Fruit fly (Drosophila melanogaster) whole organism, embryonic: ENCODE measurements around the gene Tsf1.
A peak's percentile ranks its signal among the peaks of the same experiment; 100 is the strongest.

Experiments
- Atf-2 ChIP-seq: fragments of 200-800 bp; sonication (Bioruptor generic); optimal IDR thresholded peaks from 2 replicates; lab custom pipeline; 2016; ENCODE audit warnings: missing biosample characterization, missing genetic modification characterization
- BtbVII ChIP-seq: fragments of 200-800 bp; sonication (Bioruptor generic); optimal IDR thresholded peaks from 3 replicates; lab custom pipeline; 2017; ENCODE audit warnings: missing biosample characterization, mild to moderate bottlenecking, missing genetic modification characterization
- Bteb2 ChIP-seq: fragments of 200-800 bp; sonication (Bioruptor generic); optimal IDR thresholded peaks from 2 replicates; lab custom pipeline; 2016; ENCODE audit warnings: missing biosample characterization, missing genetic modification characterization
- CG10431 ChIP-seq: fragments of 200-800 bp; sonication (Bioruptor generic); optimal IDR thresholded peaks from 3 replicates; lab custom pipeline; 2018; ENCODE audit warnings: missing biosample characterization, mild to moderate bottlenecking, missing genetic modification characterization
- CG10543 ChIP-seq: fragments of 200-800 bp; sonication (Bioruptor generic); optimal IDR thresholded peaks from 3 replicates; lab custom pipeline; 2017; ENCODE audit warnings: missing biosample characterization, mild to moderate bottlenecking, missing genetic modification characterization, moderate library complexity
- CG12744 ChIP-seq: fragments of 200-800 bp; sonication (Bioruptor generic); optimal IDR thresholded peaks from 2 replicates; lab custom pipeline; 2016; ENCODE audit warnings: missing biosample characterization, missing genetic modification characterization
- CG13424 ChIP-seq: fragments of 200-800 bp; sonication (Bioruptor generic); optimal IDR thresholded peaks from 2 replicates; lab custom pipeline; 2019; ENCODE audit warnings: missing biosample characterization, mild to moderate bottlenecking, missing genetic modification characterization, moderate library complexity
- CG14441 ChIP-seq: fragments of 200-800 bp; sonication (Bioruptor generic); IDR thresholded peaks from 2 replicates; pipeline ENCODE4 v1.3.6; 2022; ENCODE audit warnings: missing biosample characterization, missing genetic modification characterization
- CG15073 ChIP-seq: fragments of 200-800 bp; sonication (Bioruptor generic); optimal IDR thresholded peaks from 2 replicates; lab custom pipeline; 2016; ENCODE audit warnings: missing biosample characterization, missing genetic modification characterization
- CG16863 ChIP-seq: fragments of 200-800 bp; sonication (Bioruptor generic); optimal IDR thresholded peaks from 3 replicates; lab custom pipeline; 2016; ENCODE audit warnings: missing biosample characterization, missing genetic modification characterization
- CG30020 ChIP-seq: fragments of 200-800 bp; optimal IDR thresholded peaks from 2 replicates; lab custom pipeline; 2019; ENCODE audit warnings: missing biosample characterization, mild to moderate bottlenecking, missing genetic modification characterization, moderate library complexity
- CG4282 ChIP-seq: fragments of 200-800 bp; sonication (Bioruptor generic); optimal IDR thresholded peaks from 2 replicates; lab custom pipeline; 2016; ENCODE audit warnings: missing biosample characterization, missing genetic modification characterization
- CG4707 ChIP-seq: fragments of 200-800 bp; sonication (Bioruptor generic); optimal IDR thresholded peaks from 2 replicates; lab custom pipeline; 2018; ENCODE audit warnings: missing biosample characterization, mild to moderate bottlenecking, missing genetic modification characterization, moderate library complexity
- CG6254 ChIP-seq: fragments of 200-800 bp; sonication (Bioruptor generic); optimal IDR thresholded peaks from 3 replicates; lab custom pipeline; 2017; ENCODE audit warnings: mild to moderate bottlenecking, missing biosample characterization, missing genetic modification reagents, missing genetic modification characterization
- CG6689 ChIP-seq: fragments of 200-800 bp; sonication (Bioruptor generic); IDR thresholded peaks from 2 replicates; pipeline ENCODE4 v1.3.6; 2022; ENCODE audit warnings: missing biosample characterization, missing genetic modification characterization
- CG7372 ChIP-seq: fragments of 200-800 bp; sonication (Bioruptor generic); IDR thresholded peaks from 2 replicates; pipeline ENCODE4 v1.3.6; 2022; ENCODE audit warnings: missing biosample characterization, missing genetic modification characterization
- CG8765 ChIP-seq: fragments of 200-800 bp; sonication (Bioruptor generic); IDR thresholded peaks from 2 replicates; pipeline ENCODE4 v1.3.6; 2022; ENCODE audit warnings: missing biosample characterization, missing genetic modification characterization
- CG9609 ChIP-seq: fragments of 200-800 bp; sonication (Bioruptor generic); optimal IDR thresholded peaks from 3 replicates; lab custom pipeline; 2016; ENCODE audit warnings: missing biosample characterization, missing genetic modification characterization
- CTCF ChIP-seq: fragments of 200-800 bp; sonication (Bioruptor generic); optimal IDR thresholded peaks from 2 replicates; lab custom pipeline; 2017; ENCODE audit warnings: missing biosample characterization, mild to moderate bottlenecking, missing genetic modification characterization, moderate library complexity
- CoRest ChIP-seq: fragments of 200-800 bp; sonication (Bioruptor generic); optimal IDR thresholded peaks from 3 replicates; lab custom pipeline; 2018; ENCODE audit warnings: missing biosample characterization, mild to moderate bottlenecking, missing genetic modification characterization, moderate library complexity
- CrebB ChIP-seq: fragments of 200-800 bp; sonication (Bioruptor generic); optimal IDR thresholded peaks from 3 replicates; lab custom pipeline; 2018; ENCODE audit warnings: missing biosample characterization, mild to moderate bottlenecking, missing genetic modification characterization
- Dip3 ChIP-seq: fragments of 200-800 bp; sonication (Bioruptor generic); optimal IDR thresholded peaks from 3 replicates; lab custom pipeline; 2016; ENCODE audit warnings: missing biosample characterization, missing genetic modification characterization
- E2f1 ChIP-seq: fragments of 200-800 bp; sonication (Bioruptor generic); IDR thresholded peaks from 2 replicates; pipeline ENCODE4 v1.3.6; 2022; ENCODE audit warnings: missing biosample characterization, missing genetic modification characterization
- ERR ChIP-seq: fragments of 200-800 bp; sonication (Bioruptor generic); optimal IDR thresholded peaks from 2 replicates; lab custom pipeline; 2016; ENCODE audit warnings: missing biosample characterization, missing genetic modification characterization
- HmgZ ChIP-seq: fragments of 200-800 bp; sonication (Bioruptor generic); optimal IDR thresholded peaks from 2 replicates; lab custom pipeline; 2018; ENCODE audit warnings: missing biosample characterization, mild to moderate bottlenecking, missing genetic modification characterization
- MBD-R2 ChIP-seq: fragments of 200-800 bp; sonication (Bioruptor generic); IDR thresholded peaks from 2 replicates; pipeline ENCODE4 v1.3.6; 2022; ENCODE audit warnings: missing biosample characterization, missing genetic modification characterization
- NK7.1 ChIP-seq: fragments of 200-800 bp; sonication (Bioruptor generic); optimal IDR thresholded peaks from 3 replicates; lab custom pipeline; 2016; ENCODE audit warnings: missing biosample characterization, missing genetic modification characterization
- Rfx ChIP-seq: fragments of 200-800 bp; sonication (Bioruptor generic); IDR thresholded peaks from 2 replicates; pipeline ENCODE4 v1.3.6; 2022; ENCODE audit warnings: missing biosample characterization, missing genetic modification characterization
- Sry-β ChIP-seq: fragments of 200-800 bp; sonication (Bioruptor generic); optimal IDR thresholded peaks from 2 replicates; lab custom pipeline; 2018; ENCODE audit warnings: missing biosample characterization, mild to moderate bottlenecking, missing genetic modification characterization, moderate library complexity
- cwo ChIP-seq: fragments of 200-800 bp; sonication (Bioruptor generic); optimal IDR thresholded peaks from 3 replicates; lab custom pipeline; 2017; ENCODE audit warnings: missing biosample characterization, missing genetic modification characterization, mild to moderate bottlenecking, moderate library complexity, missing genetic modification reagents
- da ChIP-seq: fragments of 200-800 bp; sonication (Bioruptor generic); optimal IDR thresholded peaks from 2 replicates; lab custom pipeline; 2016; ENCODE audit warnings: missing biosample characterization, missing genetic modification characterization
- disco-r ChIP-seq: fragments of 200-800 bp; sonication (Bioruptor generic); optimal IDR thresholded peaks from 2 replicates; lab custom pipeline; 2016; ENCODE audit warnings: missing biosample characterization, missing genetic modification characterization
- eyg ChIP-seq: fragments of 200-800 bp; sonication (Bioruptor generic); optimal IDR thresholded peaks from 3 replicates; lab custom pipeline; 2016; ENCODE audit warnings: missing biosample characterization, missing genetic modification characterization
- gem ChIP-seq: fragments of 200-800 bp; sonication (Bioruptor generic); optimal IDR thresholded peaks from 2 replicates; lab custom pipeline; 2019; ENCODE audit warnings: missing biosample characterization, mild to moderate bottlenecking, missing genetic modification characterization, moderate library complexity
- grau ChIP-seq: fragments of 200-800 bp; optimal IDR thresholded peaks from 3 replicates; lab custom pipeline; 2019; ENCODE audit warnings: missing biosample characterization, mild to moderate bottlenecking, missing genetic modification characterization, moderate library complexity
- jigr1 ChIP-seq: fragments of 200-800 bp; sonication (Bioruptor generic); IDR thresholded peaks from 3 replicates; pipeline ENCODE4 v1.3.6; 2022; ENCODE audit warnings: missing biosample characterization, missing genetic modification characterization
- jing ChIP-seq: fragments of 200-800 bp; sonication (Bioruptor generic); optimal IDR thresholded peaks from 2 replicates; lab custom pipeline; 2018; ENCODE audit warnings: missing biosample characterization, mild to moderate bottlenecking, missing genetic modification characterization
- lola ChIP-seq, 3 experiments: fragments of >200 bp in 2 of 3; fragments of 200-800 bp in 1 of 3; sonication (Bioruptor generic) in 1 of 3; optimal IDR thresholded peaks; 2 replicates each; lab custom pipeline; 2017 to 2019; ENCODE audit warnings: missing biosample characterization in 3 of 3, missing genetic modification characterization in 3 of 3, mild to moderate bottlenecking in 1 of 3, moderate library complexity in 1 of 3
- maf-S ChIP-seq: fragments of 200-800 bp; sonication (Bioruptor generic); optimal IDR thresholded peaks from 2 replicates; lab custom pipeline; 2016; ENCODE audit warnings: missing biosample characterization, missing genetic modification characterization
- nmo ChIP-seq: fragments of 200-800 bp; sonication (Bioruptor generic); optimal IDR thresholded peaks from 2 replicates; lab custom pipeline; 2018; ENCODE audit warnings: missing biosample characterization, mild to moderate bottlenecking, missing genetic modification characterization, moderate library complexity
- nom ChIP-seq: fragments of 200-800 bp; sonication (Bioruptor generic); optimal IDR thresholded peaks from 2 replicates; lab custom pipeline; 2017; ENCODE audit warnings: missing biosample characterization, missing genetic modification characterization, mild to moderate bottlenecking, moderate library complexity, missing genetic modification reagents
- pb ChIP-seq: fragments of 200-800 bp; sonication (Bioruptor generic); optimal IDR thresholded peaks from 3 replicates; lab custom pipeline; 2016; ENCODE audit warnings: missing biosample characterization, missing genetic modification characterization
- pzg ChIP-seq: fragments of 200-800 bp; sonication (Bioruptor generic); optimal IDR thresholded peaks from 3 replicates; lab custom pipeline; 2018; ENCODE audit warnings: missing biosample characterization, mild to moderate bottlenecking, missing genetic modification characterization, moderate library complexity
- scrt ChIP-seq: fragments of 200-800 bp; sonication (Bioruptor generic); optimal IDR thresholded peaks from 2 replicates; lab custom pipeline; 2018; ENCODE audit warnings: missing biosample characterization, mild to moderate bottlenecking, missing genetic modification characterization, moderate library complexity
- sens ChIP-seq: fragments of 200-800 bp; sonication (Bioruptor generic); peaks from one replicate; lab custom pipeline; 2016; ENCODE audit warnings: missing biosample characterization, missing genetic modification characterization
- slp2 ChIP-seq: fragments of 200-800 bp; sonication (Bioruptor generic); optimal IDR thresholded peaks from 2 replicates; lab custom pipeline; 2016; ENCODE audit warnings: missing biosample characterization, missing genetic modification characterization
- sna ChIP-seq: fragments of 200-800 bp; sonication (Bioruptor generic); IDR thresholded peaks from 2 replicates; pipeline ENCODE4 v1.3.6; 2022; ENCODE audit warnings: missing biosample characterization, missing genetic modification characterization; ENCODE audit not compliant: partially characterized antibody
- sug ChIP-seq: fragments of 200-800 bp; optimal IDR thresholded peaks from 2 replicates; lab custom pipeline; 2019; ENCODE audit warnings: missing biosample characterization, mild to moderate bottlenecking, missing genetic modification characterization, moderate library complexity
- twi ChIP-seq: fragments of 200-800 bp; optimal IDR thresholded peaks from 2 replicates; lab custom pipeline; 2019; ENCODE audit warnings: missing biosample characterization, mild to moderate bottlenecking, missing genetic modification characterization, moderate library complexity
- tx ChIP-seq: fragments of 200-800 bp; sonication (Bioruptor generic); optimal IDR thresholded peaks from 2 replicates; lab custom pipeline; 2016; ENCODE audit warnings: missing biosample characterization, missing genetic modification characterization
- vvl ChIP-seq: fragments of 200-800 bp; sonication (Bioruptor generic); IDR thresholded peaks from 2 replicates; pipeline ENCODE4 v1.3.6; 2022; ENCODE audit warnings: missing biosample characterization, missing genetic modification characterization
- wdn ChIP-seq: fragments of 200-800 bp; sonication (Bioruptor generic); IDR thresholded peaks from 2 replicates; pipeline ENCODE4 v1.3.6; 2022; ENCODE audit warnings: missing biosample characterization, missing genetic modification characterization
- yki ChIP-seq: fragments of >200 bp; optimal IDR thresholded peaks from 3 replicates; lab custom pipeline; 2018

Gene Tsf1

dm6 chrX:18379791-18380190 lies 7.1 kb upstream of the Tsf1 start, which contains the start of the genes por and CG6179 (continued):
- TF ChIP-seq cwo (GFP tag; lab: Kevin White, UChicago) (no peak), Sry-β (peak; percentile 79), CG30020 (tag; lab: Kevin White, UChicago) (peak; percentile 7), HmgZ (tag; lab: Kevin White, UChicago) (no peak), sens (GFP tag; lab: Kevin White, UChicago) (peak; percentile 50), Bteb2 (GFP tag; lab: Kevin White, UChicago) (no peak), jigr1 (no peak), CrebB (tag; lab: Kevin White, UChicago) (no peak), gem (tag; lab: Kevin White, UChicago) (no peak), wdn (no peak), sna (GFP tag; lab: Robert Waterston, UW) (no peak), vvl (GFP tag; lab: Robert Waterston, UW) (no peak), disco-r (GFP tag; lab: Kevin White, UChicago) (no peak), CTCF (GFP tag; lab: Kevin White, UChicago) (no peak), lola (GFP tag; optimal IDR thresholded peaks at IDR 0.05; lab: Kevin White, UChicago) (no peak), CG9609 (no peak), CG14441 (GFP tag; lab: Robert Waterston, UW) (no peak), tx (GFP tag; lab: Kevin White, UChicago) (no peak), CG16863 (GFP tag; lab: Kevin White, UChicago) (no peak), slp2 (no peak), CG8765 (GFP tag; lab: Robert Waterston, UW) (no peak), BtbVII (GFP tag; lab: Kevin White, UChicago) (no peak), scrt (GFP tag; lab: Kevin White, UChicago) (no peak), Dip3 (no peak), Atf-2 (GFP tag; lab: Kevin White, UChicago) (no peak), sug (tag; lab: Kevin White, UChicago) (no peak), pzg (GFP tag; lab: Kevin White, UChicago) (peak; percentile 27), jing (GFP tag; lab: Kevin White, UChicago) (no peak), CG15073 (GFP tag; lab: Kevin White, UChicago) (no peak), pb (GFP tag; lab: Kevin White, UChicago) (no peak), MBD-R2 (peak; percentile 60), yki (lab: Kevin White, UChicago) (no peak), da (GFP tag; lab: Kevin White, UChicago) (no peak), NK7.1 (GFP tag; lab: Kevin White, UChicago) (no peak), Rfx (GFP tag; lab: Robert Waterston, UW) (no peak), nom (no peak), nmo (GFP tag; lab: Kevin White, UChicago) (peak; percentile 28), CG12744 (GFP tag; lab: Kevin White, UChicago) (no peak), twi (no peak), CG6254 (GFP tag; lab: Kevin White, UChicago) (no peak), CG10431 (GFP tag; lab: Kevin White, UChicago) (no peak), grau (tag; lab: Kevin White, UChicago) (no peak), CG4707 (GFP tag; lab: Kevin White, UChicago) (no peak), CG7372 (GFP tag; lab: Robert Waterston, UW) (no peak), eyg (GFP tag; lab: Kevin White, UChicago) (no peak), CG10543 (no peak), CG4282 (GFP tag; lab: Kevin White, UChicago) (no peak), CoRest (tag; lab: Kevin White, UChicago) (peak; percentile 24), ERR (no peak), CG6689 (GFP tag; lab: Robert Waterston, UW) (no peak), CG13424 (tag; lab: Kevin White, UChicago) (peak; percentile 4), maf-S (no peak), E2f1 (GFP tag; lab: Robert Waterston, UW) (no peak)
